Fruit fly (Drosophila melanogaster) whole organism, prepupa: ENCODE measurements around the gene CG8492.

ENCODE experiments used
- Blimp-1 ChIP-seq: fragments of 200-800 bp; sonication (Bioruptor generic); optimal IDR thresholded peaks from 3 replicates; lab custom pipeline; 2017; ENCODE audit warnings: missing biosample characterization, missing genetic modification characterization, mild to moderate bottlenecking, moderate library complexity, missing genetic modification reagents
- CG10631 ChIP-seq: fragments of 200-800 bp; sonication (Bioruptor generic); optimal IDR thresholded peaks from 2 replicates; lab custom pipeline; 2016; ENCODE audit warnings: missing biosample characterization, missing genetic modification characterization
- CG10669 ChIP-seq: fragments of 200-800 bp; sonication (Bioruptor generic); optimal IDR thresholded peaks from 3 replicates; lab custom pipeline; 2018; ENCODE audit warnings: missing biosample characterization, mild to moderate bottlenecking, missing genetic modification characterization, moderate library complexity
- CG11294 ChIP-seq: fragments of 200-800 bp; sonication (Bioruptor generic); IDR thresholded peaks from 2 replicates; pipeline ENCODE4 v1.3.6; 2022; ENCODE audit warnings: missing biosample characterization, missing genetic modification characterization
- CG11762 ChIP-seq: fragments of 200-800 bp; sonication (Bioruptor generic); optimal IDR thresholded peaks from 3 replicates; lab custom pipeline; 2016; ENCODE audit warnings: missing biosample characterization, missing genetic modification characterization; ENCODE audit not compliant: insufficient read depth
- CG15336 ChIP-seq: fragments of 200-800 bp; sonication (Bioruptor generic); IDR thresholded peaks from 2 replicates; pipeline ENCODE4 v1.3.6; 2022; ENCODE audit warnings: missing biosample characterization, missing genetic modification characterization
- CG3032 ChIP-seq: fragments of 200-800 bp; optimal IDR thresholded peaks from 2 replicates; lab custom pipeline; 2019; ENCODE audit warnings: missing biosample characterization, mild to moderate bottlenecking, missing genetic modification characterization, moderate library complexity
- CG31627 ChIP-seq: fragments of 200-800 bp; sonication (Bioruptor generic); optimal IDR thresholded peaks from 3 replicates; lab custom pipeline; 2016; ENCODE audit warnings: missing biosample characterization, missing genetic modification characterization
- CG32006 ChIP-seq: fragments of 200-800 bp; sonication (Bioruptor generic); optimal IDR thresholded peaks from 3 replicates; lab custom pipeline; 2017; ENCODE audit warnings: missing biosample characterization, mild to moderate bottlenecking, missing genetic modification characterization
- CG34406 ChIP-seq: fragments of 200-800 bp; sonication (Bioruptor generic); optimal IDR thresholded peaks from 3 replicates; lab custom pipeline; 2016; ENCODE audit warnings: missing biosample characterization, missing genetic modification characterization
- CG4318 ChIP-seq: fragments of 200-800 bp; sonication (Bioruptor generic); optimal IDR thresholded peaks from 3 replicates; lab custom pipeline; 2017; ENCODE audit warnings: missing biosample characterization, mild to moderate bottlenecking, missing genetic modification characterization
- CG6792 ChIP-seq: fragments of 200-800 bp; sonication (Bioruptor generic); optimal IDR thresholded peaks from 3 replicates; lab custom pipeline; 2016; ENCODE audit warnings: missing biosample characterization, missing genetic modification characterization
- CG8632 ChIP-seq: fragments of 200-800 bp; sonication (Bioruptor generic); optimal IDR thresholded peaks from 3 replicates; lab custom pipeline; 2016; ENCODE audit warnings: missing biosample characterization, missing genetic modification characterization
- CG9139 ChIP-seq: fragments of 200-800 bp; sonication (Bioruptor generic); optimal IDR thresholded peaks from 3 replicates; lab custom pipeline; 2017; ENCODE audit warnings: missing biosample characterization, mild to moderate bottlenecking, missing genetic modification characterization
- Eip75B ChIP-seq: fragments of 200-800 bp; sonication (Bioruptor generic); optimal IDR thresholded peaks from 3 replicates; lab custom pipeline; 2016; ENCODE audit warnings: missing biosample characterization, missing genetic modification characterization
- Hr38 ChIP-seq: sonication (Bioruptor generic); optimal IDR thresholded peaks from 2 replicates; lab custom pipeline; 2016; ENCODE audit warnings: missing biosample characterization, missing genetic modification characterization
- Hr39 ChIP-seq: fragments of 200-800 bp; sonication (Bioruptor generic); optimal IDR thresholded peaks from 2 replicates; lab custom pipeline; 2016; ENCODE audit warnings: missing biosample characterization, missing genetic modification characterization
- Hr4 ChIP-seq: fragments of 200-800 bp; sonication (Bioruptor generic); optimal IDR thresholded peaks from 3 replicates; lab custom pipeline; 2016; ENCODE audit warnings: missing biosample characterization, missing genetic modification characterization
- Lpt ChIP-seq: fragments of 200-800 bp; sonication (Bioruptor generic); optimal IDR thresholded peaks from 3 replicates; lab custom pipeline; 2016; ENCODE audit warnings: missing biosample characterization, missing genetic modification characterization
- OdsH ChIP-seq: fragments of 200-800 bp; sonication (Bioruptor generic); optimal IDR thresholded peaks from 3 replicates; lab custom pipeline; 2016; ENCODE audit warnings: missing biosample characterization, missing genetic modification characterization
- Smox ChIP-seq: fragments of 200-800 bp; sonication (Bioruptor generic); optimal IDR thresholded peaks from 3 replicates; lab custom pipeline; 2016; ENCODE audit warnings: missing biosample characterization, missing genetic modification characterization
- acj6 ChIP-seq: fragments of 200-800 bp; sonication (Bioruptor generic); optimal IDR thresholded peaks from 3 replicates; lab custom pipeline; 2016; ENCODE audit warnings: missing biosample characterization, missing genetic modification characterization
- dac ChIP-seq: fragments of 200-800 bp; sonication (Bioruptor generic); optimal IDR thresholded peaks from 2 replicates; lab custom pipeline; 2017; ENCODE audit warnings: missing biosample characterization, mild to moderate bottlenecking, missing genetic modification characterization
- dsx ChIP-seq: fragments of 200-800 bp; optimal IDR thresholded peaks from 3 replicates; lab custom pipeline; 2019; ENCODE audit warnings: missing biosample characterization, mild to moderate bottlenecking, missing genetic modification characterization, moderate library complexity; ENCODE audit not compliant: poor library complexity, severe bottlenecking
- eg ChIP-seq: fragments of 200-800 bp; sonication (Bioruptor generic); IDR thresholded peaks from 3 replicates; pipeline ENCODE4 v1.3.6; 2022; ENCODE audit warnings: missing biosample characterization, missing genetic modification characterization
- esn ChIP-seq: fragments of 200-800 bp; sonication (Bioruptor generic); optimal IDR thresholded peaks from 2 replicates; lab custom pipeline; 2016; ENCODE audit warnings: missing biosample characterization, mild to moderate bottlenecking, missing genetic modification characterization, moderate library complexity
- lz ChIP-seq: fragments of 200-800 bp; sonication (Bioruptor generic); optimal IDR thresholded peaks from 3 replicates; lab custom pipeline; 2016; ENCODE audit warnings: missing biosample characterization, missing genetic modification characterization
- salr ChIP-seq, 2 experiments: fragments of 200-800 bp; sonication (Bioruptor generic); optimal IDR thresholded peaks; 3 replicates each; lab custom pipeline; 2016 to 2018; ENCODE audit warnings: missing biosample characterization in 2 of 2, missing genetic modification characterization in 2 of 2, mild to moderate bottlenecking in 1 of 2
- spab ChIP-seq: fragments of 200-800 bp; sonication (Bioruptor generic); optimal IDR thresholded peaks from 2 replicates; lab custom pipeline; 2017; ENCODE audit warnings: missing biosample characterization, mild to moderate bottlenecking, missing genetic modification characterization, missing genetic modification reagents
- svp ChIP-seq: fragments of 200-800 bp; sonication (Bioruptor generic); peaks from one replicate; lab custom pipeline; 2016; ENCODE audit warnings: missing biosample characterization, missing genetic modification characterization
- vri ChIP-seq: fragments of 200-800 bp; sonication (Bioruptor generic); optimal IDR thresholded peaks from 3 replicates; lab custom pipeline; 2016; ENCODE audit warnings: missing biosample characterization, mild to moderate bottlenecking, missing genetic modification characterization

CG8492 gene

DNA sequence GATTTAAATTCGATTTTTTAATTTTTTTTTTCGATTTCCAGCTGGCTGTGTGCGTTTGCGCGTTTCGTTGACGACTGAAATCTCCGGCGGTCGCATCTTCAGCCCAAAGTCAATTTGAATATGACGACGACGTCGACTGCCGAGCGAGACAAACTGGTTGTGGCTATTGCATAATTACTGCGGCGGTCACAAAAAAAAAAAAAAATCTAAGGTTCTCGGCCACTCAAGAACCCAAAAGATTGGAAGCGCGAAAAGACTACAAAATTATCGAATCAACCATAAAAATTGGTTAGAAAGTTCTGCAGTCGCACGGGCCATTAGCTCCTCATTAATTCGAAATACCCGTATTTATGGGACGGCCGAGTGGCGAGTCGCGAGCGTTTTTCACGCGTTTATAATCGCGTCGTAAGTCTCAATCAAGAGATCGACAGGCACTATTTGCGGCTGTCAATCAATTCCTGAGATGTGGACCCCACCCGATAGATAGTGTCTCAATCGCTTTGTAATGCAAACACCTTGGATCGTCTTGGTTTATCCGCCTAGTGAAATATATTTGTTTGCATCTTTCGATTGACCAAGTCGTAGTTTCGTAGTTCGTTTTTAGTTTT, at the start of gene CG8492:
TSS of gene CG8492 (minus strand) at position 51 of the 608 bp plus-strand sequence.
- TF ChIP-seq dac (GFP tag; lab: Kevin White, UChicago) (no peak), Hr39 (GFP tag; lab: Kevin White, UChicago) (no peak), esn (GFP tag; lab: Kevin White, UChicago) (no peak), CG34406 (GFP tag; lab: Kevin White, UChicago) (no peak), OdsH (GFP tag; lab: Kevin White, UChicago) (no peak)

DNA sequence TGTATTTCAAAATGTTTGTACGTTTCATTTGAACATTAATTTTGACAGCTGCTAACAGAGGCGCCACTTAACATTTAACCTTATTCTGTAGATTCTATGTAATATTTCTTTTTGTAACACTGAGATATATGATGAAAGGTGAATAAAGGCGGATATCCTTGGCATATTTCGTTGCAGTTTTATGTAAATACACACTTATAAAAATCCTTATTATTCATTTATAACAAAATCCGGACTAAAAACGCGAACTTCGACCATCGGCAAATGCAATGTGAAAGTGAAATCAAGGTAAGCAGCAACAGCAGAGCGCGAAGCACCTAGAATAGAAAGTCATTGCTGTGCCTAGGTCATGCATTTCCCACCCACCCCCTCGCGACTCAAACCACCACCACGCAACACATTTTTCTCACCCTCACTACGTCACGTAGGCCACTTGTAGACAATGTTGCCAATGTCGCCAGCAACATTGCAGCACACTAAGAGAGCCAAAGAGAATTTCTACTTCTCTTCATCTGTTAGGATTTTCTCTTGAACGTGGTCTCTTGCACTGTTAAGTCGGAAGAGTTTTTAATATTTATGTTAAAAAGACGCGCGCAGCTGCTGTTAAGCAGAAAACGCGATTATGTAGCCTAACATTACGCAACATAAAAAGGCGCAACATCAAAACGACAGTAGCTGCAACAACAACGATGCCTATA, 49.5 kb upstream of the CG8492 start:
- TF ChIP-seq Hr4 (GFP tag; lab: Kevin White, UChicago) (no peak), CG3032 (tag; lab: Kevin White, UChicago) (no peak), CG6792 (GFP tag; lab: Kevin White, UChicago) (no peak), Blimp-1 (no peak), esn (GFP tag; lab: Kevin White, UChicago) (no peak), Eip75B (GFP tag; lab: Kevin White, UChicago) (no peak), Lpt (no peak), svp (GFP tag; lab: Kevin White, UChicago) (peak; percentile 75), CG31627 (no peak), vri (peak; percentile 58), dsx (GFP tag; lab: Kevin White, UChicago) (peak; percentile 91), CG11762 (GFP tag; lab: Kevin White, UChicago) (no peak), dac (GFP tag; lab: Kevin White, UChicago) (no peak), CG10669 (no peak), Smox (GFP tag; lab: Kevin White, UChicago) (no peak), CG15336 (GFP tag; lab: Robert Waterston, UW) (peak; percentile 45; the same call in 1 of the 2 replicates), CG32006 (no peak), Hr38 (GFP tag; lab: Kevin White, UChicago) (no peak), CG10631 (GFP tag; lab: Kevin White, UChicago) (no peak), CG4318 (GFP tag; lab: Kevin White, UChicago) (no peak), spab (GFP tag; lab: Kevin White, UChicago) (no peak), CG9139 (GFP tag; lab: Kevin White, UChicago) (no peak)

DNA sequence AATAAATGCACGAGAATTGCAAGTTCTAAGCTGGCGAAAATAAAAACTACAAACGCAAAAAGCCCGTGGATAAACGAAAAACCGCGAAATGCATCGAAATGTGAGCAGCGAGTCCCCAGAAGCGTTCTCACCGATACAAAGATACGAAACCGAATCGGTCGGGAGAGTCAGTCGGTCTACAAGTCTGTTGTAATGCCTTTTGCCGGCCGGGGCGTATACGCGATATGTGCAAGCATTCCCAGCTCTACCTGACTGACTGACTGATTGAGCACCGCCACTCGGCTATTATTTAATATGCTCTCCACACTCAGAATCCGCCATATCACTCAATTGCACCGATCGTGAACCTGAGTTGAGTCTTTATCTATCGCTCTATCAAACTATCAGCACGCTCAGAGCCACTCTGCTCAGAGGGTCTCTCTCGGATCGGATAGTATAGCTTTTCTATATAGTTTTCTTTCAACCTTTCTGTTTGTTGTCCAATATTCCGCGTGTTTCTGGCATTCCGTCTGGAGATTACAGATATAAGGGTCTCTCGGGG, 43.4 kb upstream of the CG8492 start, which contains the start of gene Clk:
TSS of gene Clk (minus strand) at position 239 of the 541 bp plus-strand sequence.
- TF ChIP-seq salr (GFP tag; optimal IDR thresholded peaks at IDR 0.05; lab: Kevin White, UChicago) (no peak), vri (peak; percentile 11)
- TF ChIP-seq, all 60 proteins: peak for 1

dm6 chr3L:7774698-7775097, 42.7 kb upstream of the CG8492 start:
- TF ChIP-seq CG8632 (GFP tag; lab: Kevin White, UChicago) (no peak), Lpt (no peak), CG6792 (GFP tag; lab: Kevin White, UChicago) (no peak), Eip75B (GFP tag; lab: Kevin White, UChicago) (no peak), acj6 (GFP tag; lab: Kevin White, UChicago) (no peak), CG11294 (GFP tag; lab: Robert Waterston, UW) (no peak), eg (GFP tag; lab: Robert Waterston, UW) (no peak), esn (GFP tag; lab: Kevin White, UChicago) (no peak), CG31627 (no peak), lz (GFP tag; lab: Kevin White, UChicago) (no peak), OdsH (GFP tag; lab: Kevin White, UChicago) (no peak), Smox (GFP tag; lab: Kevin White, UChicago) (no peak)
